Fruit fly (Drosophila melanogaster) ovary, adult (tissue): ENCODE results near the gene Setd3.

Experiments used
- CG17801 ChIP-seq: fragments of 200-800 bp; optimal IDR thresholded peaks from 2 replicates; lab custom pipeline; 2019; ENCODE audit warnings: missing biosample characterization, mild to moderate bottlenecking, missing genetic modification characterization, moderate library complexity; ENCODE audit not compliant: partially characterized antibody

Gene Setd3

dm6 chrX:6996130-6996529 is 27.6 kb upstream of the Setd3 start:
- no peak for TF ChIP-seq CG17801 (GFP tag; lab: Kevin White, UChicago)

DNA sequence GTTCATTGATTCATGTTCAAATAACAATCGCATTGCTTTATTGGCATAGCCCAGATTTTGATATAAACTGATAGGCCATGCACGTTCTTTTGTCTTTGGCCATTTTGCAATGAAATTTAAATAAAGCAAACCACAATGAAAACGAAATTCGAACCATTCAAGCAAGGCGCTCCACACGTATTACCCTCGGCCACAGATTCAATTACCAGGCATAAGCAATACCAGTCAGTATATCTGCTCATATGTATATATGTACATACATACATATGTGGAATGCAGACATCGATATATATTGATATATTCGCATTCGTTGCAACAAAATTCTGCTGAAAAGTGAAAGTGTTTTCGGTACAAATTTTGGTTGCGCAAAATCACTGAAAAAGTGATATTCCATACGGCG is 26.7 kb upstream of the Setd3 start:
- no peak for TF ChIP-seq CG17801 (GFP tag; lab: Kevin White, UChicago)

DNA sequence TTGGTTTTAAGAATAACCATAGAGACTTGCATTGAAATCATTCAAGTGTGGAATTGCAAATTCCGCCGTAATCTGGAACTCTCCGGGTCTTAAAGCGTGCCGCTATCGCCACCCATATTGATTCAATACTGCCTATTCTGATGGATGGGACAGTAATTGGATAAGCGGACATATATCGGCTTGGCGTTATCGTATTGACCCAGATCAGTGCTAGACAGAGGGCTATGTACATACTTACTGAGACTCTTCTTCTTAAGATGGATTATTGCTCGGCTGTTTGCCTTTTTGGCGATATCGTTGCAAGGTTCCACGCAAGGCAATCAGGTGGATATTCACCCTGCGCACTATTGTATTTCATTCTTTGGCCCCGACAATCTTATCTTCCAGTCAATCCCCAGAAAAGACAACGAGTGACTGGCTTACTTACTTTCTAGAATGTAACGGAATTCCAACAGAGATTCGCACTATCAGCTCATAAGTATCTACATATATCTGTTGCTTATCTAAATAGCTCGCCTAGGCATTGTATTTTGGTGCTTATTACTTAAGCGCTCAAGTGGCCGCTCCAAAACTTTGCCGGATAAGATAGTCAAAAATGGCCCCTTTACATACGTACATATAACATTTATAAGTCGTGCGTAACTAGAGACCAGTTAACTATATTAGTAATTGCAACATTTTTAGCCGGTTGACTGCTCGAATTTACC is 26.1 kb upstream of the Setd3 start:
- TF ChIP-seq CG17801 (GFP tag; lab: Kevin White, UChicago) = no peak

DNA sequence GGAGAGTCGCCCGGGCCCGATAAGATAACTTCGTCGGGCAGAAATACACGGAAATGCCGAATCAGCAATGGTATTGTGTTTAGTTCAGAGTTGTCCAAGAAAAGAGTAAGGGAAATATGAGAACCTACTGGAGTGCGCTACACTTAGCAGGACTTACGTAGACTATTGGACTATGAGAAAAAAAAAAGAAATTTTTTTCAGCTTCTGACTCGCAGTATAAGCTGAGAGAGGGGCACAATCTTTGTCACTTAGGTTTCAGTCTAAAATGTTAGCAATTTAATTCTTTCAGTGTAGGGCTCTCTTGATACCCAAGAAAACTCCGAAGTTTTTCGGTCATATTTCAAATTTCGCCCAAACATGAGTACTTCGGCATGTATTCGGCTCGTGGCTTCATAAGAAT is 25.2 kb upstream of the Setd3 start:
- TF ChIP-seq CG17801 (GFP tag; lab: Kevin White, UChicago) = peak; percentile 35

dm6 chrX:6993350-6993749 is 24.8 kb upstream of the Setd3 start, which contains the start of gene Inx7:
Gene Inx7 (minus strand): TSS chrX:6993612.
- no peak for TF ChIP-seq CG17801 (GFP tag; lab: Kevin White, UChicago)

dm6 chrX:6991286-6991685 is 22.7 kb upstream of the Setd3 start, which contains the start of gene ogre:
Gene ogre (minus strand): TSS chrX:6991318.
- TF ChIP-seq CG17801 (GFP tag; lab: Kevin White, UChicago) = no peak

dm6 chrX:6990105-6990504 is 21.6 kb upstream of the Setd3 start:
- no peak for TF ChIP-seq CG17801 (GFP tag; lab: Kevin White, UChicago)

DNA sequence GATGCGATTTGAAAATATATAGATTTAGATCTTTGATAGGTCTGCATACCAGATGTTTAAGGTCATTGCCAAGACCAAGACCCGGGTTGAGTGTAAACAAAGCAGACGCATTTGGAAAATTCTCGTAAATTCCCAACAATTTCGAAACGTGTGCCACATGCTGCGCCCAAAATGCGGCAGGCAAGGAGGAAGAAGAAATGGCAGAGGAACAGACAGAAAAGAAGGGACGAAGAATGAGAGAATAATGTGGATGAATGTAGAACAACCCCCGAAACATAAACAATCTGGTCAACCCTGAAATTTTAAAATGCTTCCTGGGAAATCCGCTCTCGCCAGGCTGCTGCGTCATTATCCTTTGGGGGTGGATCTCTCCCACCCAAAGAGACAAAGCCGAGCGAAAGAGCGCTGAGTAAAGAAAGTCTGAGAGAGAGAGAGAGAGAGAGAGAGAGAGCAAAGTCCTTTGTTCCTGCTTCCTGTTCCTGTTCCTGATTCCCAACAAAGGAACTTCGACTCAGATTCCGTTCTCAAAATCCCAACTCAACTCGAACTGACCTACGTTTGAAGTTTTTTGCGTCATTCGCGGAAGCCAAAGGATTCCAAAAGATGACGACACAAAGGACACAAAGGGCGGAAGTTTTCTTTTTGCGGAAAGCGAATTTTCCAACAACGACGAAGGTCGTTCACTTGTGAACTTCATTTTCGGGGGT is 20.2 kb upstream of the Setd3 start:
- TF ChIP-seq CG17801 (GFP tag; lab: Kevin White, UChicago) = no peak

dm6 chrX:6988082-6988481 is 19.5 kb upstream of the Setd3 start:
- TF ChIP-seq CG17801 (GFP tag; lab: Kevin White, UChicago) = no peak

DNA sequence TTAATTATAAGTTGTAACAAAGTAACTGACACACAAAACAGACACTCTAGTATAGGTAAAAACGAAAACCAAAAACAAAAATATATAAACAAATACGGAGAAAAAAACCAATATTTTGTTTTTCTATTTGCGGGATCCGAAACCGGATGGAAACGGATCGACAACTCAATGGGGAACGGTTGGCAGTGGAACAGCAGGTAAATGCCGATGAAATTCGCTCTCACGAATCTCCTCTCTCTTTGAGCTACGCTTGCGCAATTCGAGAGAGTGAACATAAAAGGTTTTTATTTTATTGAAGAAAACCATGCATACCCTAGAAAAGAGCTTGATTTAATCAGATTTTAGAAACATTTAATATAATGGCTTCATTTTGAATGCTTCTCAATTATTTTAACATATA is 18.5 kb upstream of the Setd3 start:
- TF ChIP-seq CG17801 (GFP tag; lab: Kevin White, UChicago) = no peak

DNA sequence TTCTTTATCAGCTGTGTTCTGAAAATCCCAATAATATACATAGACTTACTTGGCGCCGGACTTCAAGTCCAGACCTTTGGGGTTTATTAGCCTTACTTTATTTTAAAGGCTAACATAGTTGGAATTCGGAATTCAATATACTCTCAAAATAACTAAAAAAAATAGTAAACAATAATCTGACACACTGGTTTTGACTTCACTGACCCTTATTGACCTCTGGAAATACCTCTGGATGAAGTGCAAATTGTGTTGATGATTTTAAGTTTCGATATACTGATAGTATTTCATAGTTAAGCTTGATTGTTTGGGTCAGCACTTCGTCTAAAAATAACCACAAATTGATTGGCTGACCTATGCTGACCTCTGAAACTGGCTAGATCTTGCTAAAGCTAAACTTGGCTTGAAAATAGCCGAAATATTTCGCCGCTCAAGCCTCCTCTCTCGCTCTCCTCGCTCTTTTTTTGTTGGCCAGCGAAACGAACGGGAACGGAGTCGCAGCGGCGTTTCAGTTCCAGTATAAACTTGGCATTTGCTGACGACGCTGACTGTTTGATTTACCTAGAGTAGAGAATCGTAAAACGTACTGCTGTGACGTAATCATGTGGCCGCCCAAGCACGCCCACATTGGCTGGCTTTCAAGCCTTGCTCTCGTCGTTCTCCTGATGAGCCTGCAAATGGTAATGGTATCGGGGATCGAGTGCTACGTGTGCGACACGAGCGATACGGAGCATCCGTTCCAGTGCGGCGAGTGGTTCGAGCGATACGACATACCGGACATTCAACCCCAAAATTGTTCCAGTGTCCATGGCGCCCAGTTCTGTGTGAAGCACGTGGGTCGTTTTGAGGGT is 17.7 kb upstream of the Setd3 start, which contains the start of gene bou:
Gene bou, plus strand, starts transcription at position 507 of the 848 bp plus-strand sequence.
- TF ChIP-seq CG17801 (GFP tag; lab: Kevin White, UChicago) = peak; percentile 11

DNA sequence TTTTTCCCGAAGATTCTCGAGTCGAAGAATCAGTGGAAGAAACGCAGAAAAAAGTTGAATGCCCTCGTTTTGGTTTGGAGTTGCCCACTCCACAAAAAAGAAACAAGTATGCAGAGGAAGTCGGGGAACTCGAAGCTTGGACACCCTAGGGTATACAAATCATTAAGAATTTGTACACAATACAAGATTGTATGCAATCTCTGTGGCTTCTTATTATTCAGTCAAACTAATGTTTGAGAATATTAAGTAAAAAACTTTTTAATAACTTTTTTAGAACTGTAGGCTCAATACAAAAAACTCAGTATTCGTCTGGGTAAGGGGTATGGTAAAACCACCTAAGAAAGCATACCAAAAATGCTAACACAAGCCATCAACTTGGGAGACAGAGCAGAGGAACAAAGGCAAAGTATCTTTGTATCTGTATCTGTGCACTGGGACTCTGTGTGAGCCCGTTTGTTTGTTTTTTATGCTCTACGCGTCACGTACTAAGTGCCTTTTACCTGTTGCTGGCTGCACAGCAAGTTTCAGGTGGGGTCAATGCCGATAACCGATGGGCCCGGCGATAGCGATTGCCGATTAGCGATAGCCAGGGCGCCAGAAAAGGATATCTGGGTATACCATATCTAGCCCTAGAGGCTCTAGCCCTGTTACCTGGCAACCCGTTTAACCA is 16.8 kb upstream of the Setd3 start:
- peak; percentile 89 for TF ChIP-seq CG17801 (GFP tag; lab: Kevin White, UChicago)

DNA sequence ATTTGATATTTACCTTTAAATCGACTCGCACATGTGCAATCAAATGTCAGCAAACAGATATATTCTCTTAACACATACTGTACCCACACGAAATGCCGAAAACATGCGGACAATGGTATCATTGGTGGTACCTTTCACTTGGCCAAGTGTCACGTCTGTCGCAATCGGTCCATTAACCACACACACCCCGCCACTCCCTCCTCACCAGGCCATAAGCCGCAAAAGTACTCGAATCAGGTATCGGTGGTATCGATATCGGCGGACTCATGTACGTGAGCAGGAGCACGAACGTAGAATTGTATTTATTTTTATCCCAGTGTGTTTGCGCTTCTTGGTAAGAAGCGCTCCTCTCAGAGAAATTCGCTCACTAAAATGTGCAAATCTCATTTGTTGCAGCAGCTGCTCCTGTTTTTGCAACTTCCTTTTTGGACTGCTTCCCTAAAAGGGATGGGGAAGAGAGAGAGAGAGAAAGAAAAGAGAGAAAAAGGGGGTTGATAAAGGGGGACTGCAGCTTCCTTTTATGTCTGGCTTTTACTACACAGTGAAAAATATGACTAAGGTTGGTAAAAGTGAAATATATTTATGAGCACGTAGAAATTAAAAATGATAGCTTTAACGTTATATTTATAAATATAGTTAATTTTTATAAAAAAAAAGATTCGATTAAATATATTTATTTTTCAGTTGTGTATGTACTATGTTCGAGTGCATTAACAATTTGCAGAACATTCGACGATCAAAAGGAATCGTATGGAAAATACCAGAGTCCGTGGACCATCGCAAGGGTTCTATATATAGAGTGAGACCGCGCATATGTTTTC is 15.2 kb upstream of the Setd3 start:
- no peak for TF ChIP-seq CG17801 (GFP tag; lab: Kevin White, UChicago)
